Worm (Caenorhabditis elegans): ENCODE data around the gene str-69.

DNA sequence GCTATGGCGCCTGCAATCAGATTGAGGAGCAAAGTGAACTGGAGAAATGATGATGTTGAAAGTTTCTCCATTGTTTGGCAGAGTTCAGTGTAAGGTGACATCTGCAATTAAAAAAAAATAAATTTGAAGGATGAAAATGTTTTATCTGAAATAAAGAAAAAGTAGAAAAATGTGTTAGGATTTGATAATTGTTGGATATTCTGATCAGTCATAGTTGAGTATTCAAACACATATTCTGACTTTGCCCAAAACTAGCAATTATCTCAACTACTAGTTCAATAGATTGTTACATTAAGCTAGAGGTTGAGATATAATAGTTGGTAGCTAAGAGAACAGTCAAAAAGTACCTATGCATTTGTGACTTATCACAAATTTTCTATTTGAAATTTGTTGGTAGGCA is 38.8 kb upstream of the str-69 start, which contains the start of gene srab-10:
- TF ChIP-seq F49E8.2 (tag; optimal IDR thresholded peaks at IDR 0.05; ENCODE audit: insufficient read depth) = no peak
- TF ChIP-seq tlf-1 (GFP tag; optimal IDR thresholded peaks at IDR 0.05) = no peak
- no peak for TF ChIP-seq attf-3 (GFP tag; conservative IDR thresholded peaks at IDR 0.05)
- TF ChIP-seq ets-4 (GFP tag; optimal IDR thresholded peaks at IDR 0.05) = no peak
- no peak for TF ChIP-seq ekl-4 (GFP tag; IDR thresholded peaks at IDR 0.05)
- no peak for TF ChIP-seq unc-62 (GFP tag; optimal IDR thresholded peaks at IDR 0.05)
- no peak for TF ChIP-seq ztf-6 (GFP tag; IDR thresholded peaks at IDR 0.05)
- TF ChIP-seq C17E4.6 (GFP tag; IDR thresholded peaks at IDR 0.05) = no peak
- no peak for TF ChIP-seq madf-3 (GFP tag; IDR thresholded peaks at IDR 0.05)
- no peak for TF ChIP-seq fkh-3 (tag; optimal IDR thresholded peaks at IDR 0.05)
- no peak for TF ChIP-seq B0019.2 (GFP tag; conservative IDR thresholded peaks at IDR 0.05)
- TF ChIP-seq F23B12.7 (tag; optimal IDR thresholded peaks at IDR 0.05; ENCODE audit: insufficient read depth) = no peak
